Comparison of ENCODE assay signal across 1 worm cellular context in the genomic region with DNA sequence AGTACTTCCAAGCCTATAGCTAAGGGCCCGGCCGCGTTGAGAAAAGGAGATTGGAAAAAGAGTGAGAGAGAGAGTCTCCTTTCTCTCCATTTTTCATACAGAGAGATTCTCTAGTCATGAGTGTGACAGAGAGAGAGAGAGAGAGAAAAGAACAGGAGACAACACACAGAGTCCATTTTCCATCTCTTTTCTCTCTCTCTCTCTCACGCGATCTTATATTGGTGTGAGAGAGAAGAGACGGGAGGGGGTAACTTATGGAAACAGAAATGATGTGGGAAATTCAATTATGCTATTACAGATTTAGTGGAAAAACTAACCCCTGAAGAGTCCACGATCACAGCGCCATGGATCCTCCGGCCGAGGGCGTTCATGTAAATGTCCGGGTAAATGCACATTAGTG.
TF ChIP-seq lines count a peak whose summit lies in the region.

No protein-coding gene starts in this region.

TF ChIP-seq in whole organism, L1 larva, 84 proteins besides CTCF, POLR2A, EP300 and RAD21 (continued from another document):
- TF ChIP-seq nhr-47 (tag; optimal IDR thresholded peaks at IDR 0.05; lab: Kevin White, UChicago), result peak; percentile 20
